Worm (Caenorhabditis elegans): ENCODE measurements around the gene C16A11.10.

DNA sequence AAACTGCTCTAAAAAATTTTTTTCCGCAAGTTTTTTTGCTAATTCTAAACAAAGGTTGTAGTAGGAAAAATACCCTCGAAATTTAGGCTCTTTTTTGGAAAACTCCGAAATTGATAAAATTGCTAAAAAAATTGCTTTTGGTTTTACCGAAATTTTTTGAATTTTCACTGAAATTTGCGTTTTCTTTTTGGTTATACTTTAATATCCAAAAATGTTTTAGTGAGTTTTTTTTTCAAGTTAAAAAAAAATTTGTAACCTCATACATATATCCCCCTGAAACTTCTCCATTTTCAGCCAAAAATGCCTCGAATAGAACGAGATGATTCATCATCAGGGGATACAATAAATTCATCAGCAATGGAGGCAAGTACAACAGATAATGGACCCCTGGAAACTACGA lies 15.7 kb downstream of the C16A11.10 start, which contains the start of gene gpa-11:
- no peak for TF ChIP-seq nhr-77 (tag; optimal IDR thresholded peaks at IDR 0.05)
- no peak for TF ChIP-seq efl-1 (optimal IDR thresholded peaks at IDR 0.05)
- TF ChIP-seq efl-1 (GFP tag; optimal IDR thresholded peaks at IDR 0.05 in 1 of 2): no peak
- TF ChIP-seq nhr-28 (tag; optimal IDR thresholded peaks at IDR 0.05): no peak
- TF ChIP-seq nhr-11 (tag; optimal IDR thresholded peaks at IDR 0.05): no peak
- no peak for TF ChIP-seq mdl-1 (tag; optimal IDR thresholded peaks at IDR 0.05)
- TF ChIP-seq C04F5.9 (tag; optimal IDR thresholded peaks at IDR 0.05): no peak

Measured in whole organism, L1 larva.